Fruit fly (Drosophila melanogaster) ovary, adult (tissue): Measurements from ENCODE around the gene U2af38.
A peak's percentile ranks its signal among the peaks of the same experiment; 100 is the strongest.

Experiments
- CG17801 ChIP-seq: fragments of 200-800 bp; optimal IDR thresholded peaks from 2 replicates; lab custom pipeline; 2019; ENCODE audit warnings: missing biosample characterization, mild to moderate bottlenecking, missing genetic modification characterization, moderate library complexity; ENCODE audit not compliant: partially characterized antibody

U2af38 gene

dm6 chr2L:305198-305597 lies 10.7 kb upstream of the U2af38 start:
- TF ChIP-seq CG17801 (GFP tag; lab: Kevin White, UChicago), result no peak

dm6 chr2L:303306-303962 lies 9.0 kb upstream of the U2af38 start:
- no peak for TF ChIP-seq CG17801 (GFP tag; lab: Kevin White, UChicago)

- no peak for TF ChIP-seq CG17801 (GFP tag; lab: Kevin White, UChicago)
Observed at dm6 chr2L:300877-301706, 6.6 kb upstream of the U2af38 start.

- TF ChIP-seq CG17801 (GFP tag; lab: Kevin White, UChicago), result no peak
Observed at dm6 chr2L:300006-300405, 5.5 kb upstream of the U2af38 start.

dm6 chr2L:299038-299437 lies 4.6 kb upstream of the U2af38 start:
- no peak for TF ChIP-seq CG17801 (GFP tag; lab: Kevin White, UChicago)

- no peak for TF ChIP-seq CG17801 (GFP tag; lab: Kevin White, UChicago)
Observed at dm6 chr2L:298285-298644, 3.8 kb upstream of the U2af38 start.

dm6 chr2L:297480-298284 lies 3.2 kb upstream of the U2af38 start, which contains the start of gene Pi3K21B:
Pi3K21B (plus strand) TSS chr2L:297880.
- TF ChIP-seq CG17801 (GFP tag; lab: Kevin White, UChicago), result peak; percentile 81

- peak; percentile 2 for TF ChIP-seq CG17801 (GFP tag; lab: Kevin White, UChicago)
Observed at dm6 chr2L:292301-292700, 2.2 kb downstream of the U2af38 start, which contains the start of gene CG11562. CG11562 (plus strand) TSS chr2L:292419.

dm6 chr2L:291657-292056 lies 2.8 kb downstream of the U2af38 start, which contains the start of gene CG3625:
CG3625 (minus strand) TSS chr2L:291795.
- no peak for TF ChIP-seq CG17801 (GFP tag; lab: Kevin White, UChicago)

- no peak for TF ChIP-seq CG17801 (GFP tag; lab: Kevin White, UChicago)
Observed at dm6 chr2L:290949-291348, 3.5 kb downstream of the U2af38 start.

- no peak for TF ChIP-seq CG17801 (GFP tag; lab: Kevin White, UChicago)
Observed at dm6 chr2L:290373-290772, 4.1 kb downstream of the U2af38 start.

- no peak for TF ChIP-seq CG17801 (GFP tag; lab: Kevin White, UChicago)
Observed at dm6 chr2L:289044-289443, 5.4 kb downstream of the U2af38 start, which contains the start of gene Amnionless. Amnionless (minus strand) TSS chr2L:289144.

dm6 chr2L:286421-286820 lies 8.1 kb downstream of the U2af38 start:
- peak; percentile 33 for TF ChIP-seq CG17801 (GFP tag; lab: Kevin White, UChicago)

dm6 chr2L:285596-286023 lies 8.9 kb downstream of the U2af38 start:
- TF ChIP-seq CG17801 (GFP tag; lab: Kevin White, UChicago), result no peak

dm6 chr2L:283071-283482 lies 11.4 kb downstream of the U2af38 start, which contains the start of gene CG11601:
CG11601 (minus strand) TSS chr2L:283269.
- TF ChIP-seq CG17801 (GFP tag; lab: Kevin White, UChicago), result peak; percentile 59
